Fruit fly (Drosophila melanogaster): ENCODE measurements around the gene MKP-4.

dm6 chrX:19665684-19666141 is 42.8 kb downstream of the MKP-4 start:
- no peak for TF ChIP-seq psq (optimal IDR thresholded peaks at IDR 0.05)
- TF ChIP-seq h (optimal IDR thresholded peaks at IDR 0.05) = no peak
